Fruit fly (Drosophila melanogaster): ENCODE data around the gene meng.

The meng gene

dm6 chr2L:6793763-6794417 is 51.6 kb downstream of the meng start (continued):
- TF ChIP-seq so (GFP tag; IDR thresholded peaks at IDR 0.05): 0 out of 3 replicates have a peak, but pooled peaks have one; percentile 17
- no peak for TF ChIP-seq Ets65A (GFP tag)
- TF ChIP-seq CG10959 (GFP tag; IDR thresholded peaks at IDR 0.05): no peak
- TF ChIP-seq rib (GFP tag; IDR thresholded peaks at IDR 0.05): no peak
- TF ChIP-seq CG32767 (GFP tag; IDR thresholded peaks at IDR 0.05): no peak
- TF ChIP-seq scrt (GFP tag; optimal IDR thresholded peaks at IDR 0.05): peak; percentile 63
- 0 out of 2 replicates have a peak, but pooled peaks have one; percentile 14 for TF ChIP-seq CG17328 (GFP tag; IDR thresholded peaks at IDR 0.05)
- TF ChIP-seq Med (GFP tag): peak; percentile 71
- TF ChIP-seq HLH4C (GFP tag; IDR thresholded peaks at IDR 0.05; ENCODE audit: partially characterized antibody): no peak
- TF ChIP-seq cg (GFP tag; optimal IDR thresholded peaks at IDR 0.05): peak; percentile 51
- TF ChIP-seq BtbVII (GFP tag; optimal IDR thresholded peaks at IDR 0.05): peak; percentile 32
- peak; percentile 92 for TF ChIP-seq CG5180 (GFP tag; optimal IDR thresholded peaks at IDR 0.05)

dm6 chr2L:6794418-6794793 is 52.1 kb downstream of the meng start:
- TF ChIP-seq CG8290 (GFP tag; optimal IDR thresholded peaks at IDR 0.05) (no peak), CG8290 (tag; optimal IDR thresholded peaks at IDR 0.05) (peak in 1 of 2 experiments; percentile 14), CG7556 (GFP tag; optimal IDR thresholded peaks at IDR 0.05) (no peak), bbx (GFP tag; IDR thresholded peaks at IDR 0.05; ENCODE audit: partially characterized antibody) (peak; percentile 35), Jarid2 (GFP tag; optimal IDR thresholded peaks at IDR 0.05) (peak; percentile 89), Scr (GFP tag; IDR thresholded peaks at IDR 0.05; ENCODE audit: partially characterized antibody) (peak; percentile 25; the same call in 1 of the 2 replicates), Usf (GFP tag; optimal IDR thresholded peaks at IDR 0.05) (no peak), CG9437 (GFP tag; optimal IDR thresholded peaks at IDR 0.05) (peak; percentile 6), CG3163 (GFP tag; optimal IDR thresholded peaks at IDR 0.05) (peak; percentile 97), jigr1 (GFP tag; IDR thresholded peaks at IDR 0.05) (no peak), CG2678 (tag; optimal IDR thresholded peaks at IDR 0.05) (peak; percentile 5), CG7928 (GFP tag; optimal IDR thresholded peaks at IDR 0.05) (no peak), BtbVII (GFP tag; optimal IDR thresholded peaks at IDR 0.05) (no peak), cg (GFP tag; optimal IDR thresholded peaks at IDR 0.05) (peak; percentile 33), en (GFP tag; optimal IDR thresholded peaks at IDR 0.05) (no peak), Trl (optimal IDR thresholded peaks at IDR 0.05) (peak; percentile 2 to 68), Trl (GFP tag; optimal IDR thresholded peaks at IDR 0.05) (no peak), CG15601 (tag; optimal IDR thresholded peaks at IDR 0.05) (no peak), zen (tag; optimal IDR thresholded peaks at IDR 0.05) (no peak), hbn (GFP tag; IDR thresholded peaks at IDR 0.05; ENCODE audit: partially characterized antibody) (0 out of 2 replicates have a peak, but pooled peaks have one; percentile 31), CG10543 (GFP tag; optimal IDR thresholded peaks at IDR 0.05) (peak; percentile 20), Med (GFP tag) (peak; percentile 54), nom (GFP tag; optimal IDR thresholded peaks at IDR 0.05) (peak; percentile 22), Ravus (GFP tag; IDR thresholded peaks at IDR 0.05) (no peak), pros (GFP tag; optimal IDR thresholded peaks at IDR 0.05) (peak; percentile 97), Oli (tag; optimal IDR thresholded peaks at IDR 0.05) (no peak), NFAT (GFP tag; IDR thresholded peaks at IDR 0.05) (no peak), CG11456 (GFP tag; IDR thresholded peaks at IDR 0.05) (no peak), CG11398 (GFP tag; optimal IDR thresholded peaks at IDR 0.05) (no peak), vvl (GFP tag; IDR thresholded peaks at IDR 0.05) (peak; percentile 23; the same call in 1 of the 2 replicates), Opbp (GFP tag; IDR thresholded peaks at IDR 0.05; ENCODE audit: partially characterized antibody) (peak; percentile 48; the same call in 1 of the 3 replicates), corto (GFP tag; optimal IDR thresholded peaks at IDR 0.05) (no peak), gfzf (GFP tag; optimal IDR thresholded peaks at IDR 0.05) (no peak), Bgb (GFP tag; IDR thresholded peaks at IDR 0.05; ENCODE audit: partially characterized antibody) (peak; percentile 44; the same call in 1 of the 2 replicates), ash1 (GFP tag; optimal IDR thresholded peaks at IDR 0.05) (no peak), CG42726 (GFP tag; IDR thresholded peaks at IDR 0.05; ENCODE audit: partially characterized antibody) (peak; percentile 59; the same call in 1 of the 2 replicates), CG10147 (GFP tag; optimal IDR thresholded peaks at IDR 0.05) (no peak), Sox100B (GFP tag; optimal IDR thresholded peaks at IDR 0.05) (no peak), eve (GFP tag; optimal IDR thresholded peaks at IDR 0.05) (peak in 1 of 2 experiments; percentile 28)
